Fruit fly (Drosophila melanogaster): ENCODE results near the gene Nrt.

Gene Nrt

dm6 chr3L:16782218-16782763 is 16.4 kb downstream of the Nrt start (continued):
- TF ChIP-seq CG2875 (GFP tag; optimal IDR thresholded peaks at IDR 0.05) (peak; percentile 68), CG14050 (GFP tag; IDR thresholded peaks at IDR 0.05) (peak; percentile 35; the same call in 1 of the 3 replicates), CG17385 (GFP tag; optimal IDR thresholded peaks at IDR 0.05) (peak; percentile 66), E2f2 (GFP tag; IDR thresholded peaks at IDR 0.05) (no peak), Max (GFP tag; optimal IDR thresholded peaks at IDR 0.05) (peak; percentile 71), Sin3A (optimal IDR thresholded peaks at IDR 0.05) (no peak), ems (GFP tag; optimal IDR thresholded peaks at IDR 0.05) (peak; percentile 58), CG13624 (GFP tag; optimal IDR thresholded peaks at IDR 0.05) (peak; percentile 20), lmd (GFP tag; IDR thresholded peaks at IDR 0.05) (peak; percentile 74), CG8290 (GFP tag; optimal IDR thresholded peaks at IDR 0.05) (peak; percentile 23), CG8290 (tag; optimal IDR thresholded peaks at IDR 0.05) (no peak), CG13287 (GFP tag; IDR thresholded peaks at IDR 0.05; ENCODE audit: partially characterized antibody) (no peak), az2 (GFP tag; optimal IDR thresholded peaks at IDR 0.05) (peak; percentile 70), exex (tag; optimal IDR thresholded peaks at IDR 0.05) (no peak), Eip74EF (GFP tag; optimal IDR thresholded peaks at IDR 0.05) (no peak), tin (GFP tag; optimal IDR thresholded peaks at IDR 0.05) (peak; percentile 54), zfh2 (GFP tag; optimal IDR thresholded peaks at IDR 0.05) (peak; percentile 11), CG11247 (GFP tag; IDR thresholded peaks at IDR 0.05) (peak; percentile 28; the same call in 1 of the 2 replicates), CG33557 (GFP tag; optimal IDR thresholded peaks at IDR 0.05) (no peak), stwl (tag; optimal IDR thresholded peaks at IDR 0.05) (no peak), Chrac-16 (GFP tag; optimal IDR thresholded peaks at IDR 0.05) (peak; percentile 72), CG16813 (GFP tag; IDR thresholded peaks at IDR 0.05; ENCODE audit: partially characterized antibody) (no peak), CG34376 (GFP tag; optimal IDR thresholded peaks at IDR 0.05) (no peak), gcm (GFP tag; optimal IDR thresholded peaks at IDR 0.05) (peak; percentile 37), CG14441 (GFP tag; IDR thresholded peaks at IDR 0.05) (peak; percentile 68), Ada2b (GFP tag; IDR thresholded peaks at IDR 0.05) (peak; percentile 82), sim (GFP tag; IDR thresholded peaks at IDR 0.05) (peak; percentile 21; the same call in 1 of the 2 replicates), CG6813 (GFP tag; optimal IDR thresholded peaks at IDR 0.05) (peak; percentile 65), CG30431 (GFP tag; optimal IDR thresholded peaks at IDR 0.05) (peak; percentile 57), MESR4 (GFP tag; optimal IDR thresholded peaks at IDR 0.05) (no peak), CG7745 (tag; optimal IDR thresholded peaks at IDR 0.05) (no peak), aop (GFP tag; IDR thresholded peaks at IDR 0.05) (no peak), croc (GFP tag; conservative IDR thresholded peaks at IDR 0.05) (peak; percentile 58; the same call in 2 of the 3 replicates), ftz-f1 (GFP tag; optimal IDR thresholded peaks at IDR 0.05) (no peak), CG18476 (GFP tag; optimal IDR thresholded peaks at IDR 0.05) (peak; percentile 54), CG31388 (GFP tag; optimal IDR thresholded peaks at IDR 0.05) (no peak), NC2α (GFP tag; optimal IDR thresholded peaks at IDR 0.05) (no peak), CG17829 (tag; optimal IDR thresholded peaks at IDR 0.05) (peak; percentile 66), CG8944 (GFP tag; optimal IDR thresholded peaks at IDR 0.05) (peak; percentile 44), her (GFP tag; optimal IDR thresholded peaks at IDR 0.05) (peak; percentile 15), mld (GFP tag; IDR thresholded peaks at IDR 0.05; ENCODE audit: partially characterized antibody) (no peak), CG8924 (tag; optimal IDR thresholded peaks at IDR 0.05) (peak; percentile 77), zfh1 (GFP tag; IDR thresholded peaks at IDR 0.05) (peak; percentile 77; the same call in 2 of the 3 replicates), pho (GFP tag; optimal IDR thresholded peaks at IDR 0.05) (peak; percentile 50), Tbp (GFP tag; optimal IDR thresholded peaks at IDR 0.05) (no peak), YL-1 (GFP tag; optimal IDR thresholded peaks at IDR 0.05) (no peak), CG2199 (GFP tag; IDR thresholded peaks at IDR 0.05) (no peak), CG10959 (GFP tag; IDR thresholded peaks at IDR 0.05) (peak; percentile 83), CG10431 (GFP tag; optimal IDR thresholded peaks at IDR 0.05) (no peak), Med (GFP tag) (peak; percentile 94), disco-r (GFP tag; optimal IDR thresholded peaks at IDR 0.05) (peak; percentile 36)

All from whole organism, embryonic.